Fruit fly (Drosophila melanogaster) whole organism, wandering third instar larva: ENCODE results near the gene bys.
A peak's percentile ranks its signal among the peaks of the same experiment; 100 is the strongest.

Source experiments
- Abd-B ChIP-seq: fragments of >200 bp; optimal IDR thresholded peaks from 2 replicates; lab custom pipeline; 2017; ENCODE audit warnings: missing biosample characterization, missing genetic modification characterization
- CG32264 ChIP-seq: fragments of 200-800 bp; sonication (Bioruptor generic); optimal IDR thresholded peaks from 2 replicates; lab custom pipeline; 2016; ENCODE audit warnings: missing biosample characterization, missing genetic modification characterization
- CG9705 ChIP-seq: fragments of 200-800 bp; sonication (Bioruptor generic); optimal IDR thresholded peaks from 2 replicates; lab custom pipeline; 2018; ENCODE audit warnings: missing biosample characterization, mild to moderate bottlenecking, missing genetic modification characterization
- CrebA ChIP-seq: fragments of 200-800 bp; sonication (Bioruptor generic); optimal IDR thresholded peaks from 2 replicates; lab custom pipeline; 2016; ENCODE audit warnings: missing biosample characterization, mild to moderate bottlenecking, missing genetic modification characterization, borderline replicate concordance
- Dif ChIP-seq: fragments of 200-275, 200-300 bp; sonication (Bioruptor generic); optimal IDR thresholded peaks from 2 replicates; lab custom pipeline; 2018; ENCODE audit warnings: missing biosample characterization, missing genetic modification characterization; ENCODE audit not compliant: partially characterized antibody
- GATAd ChIP-seq: sonication (Bioruptor generic); optimal IDR thresholded peaks from 2 replicates; lab custom pipeline; 2016; ENCODE audit warnings: missing biosample characterization, missing genetic modification characterization
- HLH106 ChIP-seq: fragments of 200-800 bp; optimal IDR thresholded peaks from 3 replicates; lab custom pipeline; 2019; ENCODE audit warnings: missing biosample characterization, mild to moderate bottlenecking, missing genetic modification characterization, moderate library complexity
- Hnf4 ChIP-seq: fragments of 200-800 bp; sonication (Bioruptor generic); optimal IDR thresholded peaks from 2 replicates; lab custom pipeline; 2016; ENCODE audit warnings: missing biosample characterization, mild to moderate bottlenecking, missing genetic modification characterization
- Hr78 ChIP-seq: fragments of >200 bp; optimal IDR thresholded peaks from 2 replicates; lab custom pipeline; 2017; ENCODE audit warnings: missing biosample characterization, missing genetic modification characterization
- Hr83 ChIP-seq: fragments of 200-300 bp; sonication (Bioruptor generic); optimal IDR thresholded peaks from 2 replicates; lab custom pipeline; 2016; ENCODE audit warnings: missing biosample characterization, mild to moderate bottlenecking, missing genetic modification characterization, moderate library complexity; ENCODE audit not compliant: poor library complexity, severe bottlenecking
- Jra ChIP-seq: sonication (Bioruptor generic); optimal IDR thresholded peaks from 2 replicates; lab custom pipeline; 2016; ENCODE audit warnings: missing biosample characterization, missing genetic modification characterization
- Mio ChIP-seq: sonication (Bioruptor generic); optimal IDR thresholded peaks from 2 replicates; lab custom pipeline; 2016; ENCODE audit warnings: missing biosample characterization, missing genetic modification characterization
- Myc ChIP-seq: fragments of >200 bp; optimal IDR thresholded peaks from 2 replicates; lab custom pipeline; 2017
- N ChIP-seq: fragments of >200 bp; optimal IDR thresholded peaks from 2 replicates; lab custom pipeline; 2018; ENCODE audit warnings: missing biosample characterization, missing external identifiers, missing genetic modification characterization
- OdsH ChIP-seq: fragments of 200-800 bp; sonication (Bioruptor generic); optimal IDR thresholded peaks from 2 replicates; lab custom pipeline; 2016; ENCODE audit warnings: missing biosample characterization, mild to moderate bottlenecking, missing genetic modification characterization
- Rel ChIP-seq, 2 experiments: fragments of 200-800 bp; sonication (Bioruptor generic) in 1 of 2; optimal IDR thresholded peaks; 2 replicates in 1 of 2; 3 replicates in 1 of 2; lab custom pipeline; 2016 to 2019; ENCODE audit warnings: mild to moderate bottlenecking in 2 of 2, missing biosample characterization in 2 of 2, missing genetic modification characterization in 2 of 2, moderate library complexity in 1 of 2
- Sp1 ChIP-seq: fragments of 200-800 bp; sonication (Bioruptor generic); optimal IDR thresholded peaks from 3 replicates; lab custom pipeline; 2019; ENCODE audit warnings: missing biosample characterization, mild to moderate bottlenecking, missing genetic modification characterization, moderate library complexity
- Vsx2 ChIP-seq: fragments of 200-300, 225-300 bp; sonication (Bioruptor generic); optimal IDR thresholded peaks from 2 replicates; lab custom pipeline; 2018; ENCODE audit warnings: missing biosample characterization, missing genetic modification characterization; ENCODE audit not compliant: partially characterized antibody
- br ChIP-seq: fragments of 200-800 bp; sonication (Bioruptor generic); optimal IDR thresholded peaks from 2 replicates; lab custom pipeline; 2016; ENCODE audit warnings: missing biosample characterization, missing genetic modification characterization
- brk ChIP-seq: fragments of 200-800 bp; sonication (Bioruptor generic); optimal IDR thresholded peaks from 2 replicates; lab custom pipeline; 2016; ENCODE audit warnings: missing biosample characterization, mild to moderate bottlenecking, missing genetic modification characterization
- dl ChIP-seq, 2 experiments: fragments of 175-275, 200-275 bp in 1 of 2; fragments of 200-275 bp in 1 of 2; sonication (Bioruptor generic); optimal IDR thresholded peaks; lab custom pipeline; 2018; ENCODE audit warnings: mild to moderate bottlenecking in 2 of 2, missing biosample characterization in 2 of 2, missing genetic modification characterization in 2 of 2, moderate library complexity in 2 of 2; ENCODE audit not compliant: partially characterized antibody in 2 of 2, insufficient read depth in 1 of 2
- dmrt93B ChIP-seq: fragments of 200-800 bp; sonication (Bioruptor generic); optimal IDR thresholded peaks from 2 replicates; lab custom pipeline; 2018; ENCODE audit warnings: missing biosample characterization, mild to moderate bottlenecking, missing genetic modification characterization
- dsf ChIP-seq: sonication (Bioruptor generic); optimal IDR thresholded peaks from 2 replicates; lab custom pipeline; 2016; ENCODE audit warnings: missing biosample characterization, missing genetic modification characterization, borderline replicate concordance
- ey ChIP-seq: fragments of 200-800 bp; sonication (Bioruptor generic); optimal IDR thresholded peaks from 2 replicates; lab custom pipeline; 2016; ENCODE audit warnings: missing biosample characterization, missing genetic modification characterization
- foxo ChIP-seq, 2 experiments: fragments of 200-800 bp; sonication (Bioruptor generic); optimal IDR thresholded peaks; 2 replicates in 1 of 2; 3 replicates in 1 of 2; lab custom pipeline; 2016 to 2017; ENCODE audit warnings: missing biosample characterization in 2 of 2, missing genetic modification characterization in 2 of 2
- fru ChIP-seq: fragments of 200-800 bp; sonication (Bioruptor generic); optimal IDR thresholded peaks from 3 replicates; lab custom pipeline; 2016; ENCODE audit warnings: missing biosample characterization, mild to moderate bottlenecking, missing genetic modification characterization
- h ChIP-seq: fragments of 200-800 bp; sonication (Bioruptor generic); optimal IDR thresholded peaks from 3 replicates; lab custom pipeline; 2016; ENCODE audit warnings: missing biosample characterization, mild to moderate bottlenecking, missing genetic modification characterization
- jim ChIP-seq: fragments of 175-275, 200-325 bp; sonication (Bioruptor generic); optimal IDR thresholded peaks from 2 replicates; lab custom pipeline; 2016; ENCODE audit warnings: missing biosample characterization, mild to moderate bottlenecking, missing genetic modification characterization
- lola ChIP-seq: fragments of >200 bp; optimal IDR thresholded peaks from 2 replicates; lab custom pipeline; 2017; ENCODE audit warnings: missing biosample characterization, missing genetic modification characterization
- pan ChIP-seq: fragments of >200 bp; optimal IDR thresholded peaks from 2 replicates; lab custom pipeline; 2017
- psq ChIP-seq: fragments of 200-800 bp; sonication (Bioruptor generic); optimal IDR thresholded peaks from 3 replicates; lab custom pipeline; 2017; ENCODE audit warnings: missing biosample characterization, mild to moderate bottlenecking, missing genetic modification characterization, moderate library complexity
- rgr ChIP-seq: fragments of 200-800 bp; sonication (Bioruptor generic); optimal IDR thresholded peaks from 3 replicates; lab custom pipeline; 2016; ENCODE audit warnings: missing biosample characterization, mild to moderate bottlenecking, missing genetic modification characterization
- sage ChIP-seq: fragments of 200-800 bp; sonication (Bioruptor generic); optimal IDR thresholded peaks from 2 replicates; lab custom pipeline; 2016; ENCODE audit warnings: missing biosample characterization, mild to moderate bottlenecking, missing genetic modification characterization
- sv ChIP-seq: fragments of 200-800 bp; sonication (Bioruptor generic); optimal IDR thresholded peaks from 3 replicates; lab custom pipeline; 2016; ENCODE audit warnings: missing biosample characterization, missing genetic modification characterization
- tai ChIP-seq: sonication (Bioruptor generic); optimal IDR thresholded peaks from 2 replicates; lab custom pipeline; 2016; ENCODE audit warnings: missing biosample characterization, missing genetic modification characterization
- usp ChIP-seq: fragments of >200 bp; optimal IDR thresholded peaks from 2 replicates; lab custom pipeline; 2017; ENCODE audit warnings: missing biosample characterization, missing genetic modification characterization
- woc ChIP-seq: sonication (Bioruptor generic); optimal IDR thresholded peaks from 2 replicates; lab custom pipeline; 2016; ENCODE audit warnings: missing biosample characterization, mild to moderate bottlenecking, missing genetic modification characterization

bys gene

DNA sequence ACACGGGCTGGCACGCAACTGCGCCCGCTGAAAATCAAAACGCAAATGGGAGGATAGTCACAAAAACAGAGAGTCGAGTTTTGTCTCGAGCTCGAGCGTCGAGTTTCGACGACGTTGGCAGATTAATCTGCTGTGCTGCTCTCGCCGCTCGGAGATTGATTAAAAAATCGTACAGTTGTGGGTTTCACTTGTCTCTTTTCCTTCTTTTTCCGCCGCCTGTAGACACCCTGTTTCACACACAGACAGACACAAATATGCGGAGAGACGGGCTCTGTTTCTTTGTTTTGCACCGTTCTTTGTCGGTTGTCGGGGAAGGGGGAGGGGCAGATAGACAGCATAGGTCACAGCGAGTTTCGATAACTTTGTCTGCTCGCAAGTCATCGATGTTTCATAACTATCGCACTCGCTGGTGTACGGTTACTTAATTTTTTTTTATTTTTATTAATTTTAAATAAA, 45.2 kb downstream of the bys start, which contains the start of gene orion:
Gene orion, minus strand, starts transcription at position 51 of the 456 bp plus-strand sequence.
- TF ChIP-seq dsf (GFP tag; lab: Kevin White, UChicago) (no peak), rgr (GFP tag; lab: Kevin White, UChicago) (no peak), CrebA (GFP tag; lab: Kevin White, UChicago) (no peak), Myc (lab: Kevin White, UChicago) (no peak), jim (GFP tag; lab: Kevin White, UChicago) (peak; percentile 60), Sp1 (no peak), fru (GFP tag; lab: Kevin White, UChicago) (no peak), Jra (GFP tag; lab: Kevin White, UChicago) (no peak), GATAd (GFP tag; lab: Kevin White, UChicago) (no peak), woc (GFP tag; lab: Kevin White, UChicago) (no peak), CG9705 (GFP tag; lab: Kevin White, UChicago) (no peak), Hr78 (GFP tag; lab: Kevin White, UChicago) (no peak), br (GFP tag; lab: Kevin White, UChicago) (peak; percentile 2), Vsx2 (GFP tag; lab: Kevin White, UChicago) (peak; percentile 94), Rel (GFP tag; optimal IDR thresholded peaks at IDR 0.05; lab: Kevin White, UChicago) (no peak), Rel (tag; optimal IDR thresholded peaks at IDR 0.05; lab: Kevin White, UChicago) (peak; percentile 69), Hnf4 (GFP tag; lab: Kevin White, UChicago) (no peak), CG32264 (GFP tag; lab: Kevin White, UChicago) (no peak), HLH106 (tag; lab: Kevin White, UChicago) (no peak), Mio (GFP tag; lab: Kevin White, UChicago) (no peak), h (GFP tag; lab: Kevin White, UChicago) (no peak), usp (GFP tag; lab: Kevin White, UChicago) (no peak), brk (GFP tag; lab: Kevin White, UChicago) (no peak), pan (lab: Kevin White, UChicago) (no peak), ey (GFP tag; lab: Kevin White, UChicago) (no peak), Abd-B (no peak), lola (GFP tag; lab: Kevin White, UChicago) (no peak), tai (no peak), N (GFP tag; lab: Kevin White, UChicago) (no peak), foxo (GFP tag; optimal IDR thresholded peaks at IDR 0.05; lab: Kevin White, UChicago) (no peak), Dif (GFP tag; lab: Kevin White, UChicago) (peak; percentile 90), sv (no peak), dl (GFP tag; optimal IDR thresholded peaks at IDR 0.05; lab: Kevin White, UChicago; ENCODE audit: insufficient read depth in 1 of 2, partially characterized antibody in 2 of 2) (peak; percentile 45 to 53), Hr83 (GFP tag; lab: Kevin White, UChicago) (no peak), psq (GFP tag; lab: Kevin White, UChicago) (peak; percentile 58), OdsH (GFP tag; lab: Kevin White, UChicago) (no peak), dmrt93B (GFP tag; lab: Kevin White, UChicago) (no peak), sage (no peak)
